Fruit fly (Drosophila melanogaster): ENCODE measurements around the gene Papst2.

Gene Papst2

dm6 chr3L:17011351-17012016 lies 31.1 kb upstream of the Papst2 start (continued):
- TF ChIP-seq vfl (GFP tag; optimal IDR thresholded peaks at IDR 0.05) (no peak), Fer1 (GFP tag; optimal IDR thresholded peaks at IDR 0.05) (no peak), NK7.1 (GFP tag; optimal IDR thresholded peaks at IDR 0.05) (no peak), Optix (GFP tag; IDR thresholded peaks at IDR 0.05) (no peak), CG15011 (GFP tag; optimal IDR thresholded peaks at IDR 0.05) (no peak), kah (GFP tag; optimal IDR thresholded peaks at IDR 0.05) (no peak), Rfx (GFP tag; IDR thresholded peaks at IDR 0.05) (no peak), nerfin-1 (tag; optimal IDR thresholded peaks at IDR 0.05) (no peak), Hr39 (optimal IDR thresholded peaks at IDR 0.05) (no peak), gsb-n (tag; optimal IDR thresholded peaks at IDR 0.05) (no peak), CG1024 (GFP tag; IDR thresholded peaks at IDR 0.05) (0 out of 2 replicates have a peak, but pooled peaks have one; percentile 11), CG3281 (GFP tag; optimal IDR thresholded peaks at IDR 0.05) (no peak), CG12769 (tag; optimal IDR thresholded peaks at IDR 0.05) (no peak), CG12219 (GFP tag; optimal IDR thresholded peaks at IDR 0.05) (no peak), CG6254 (GFP tag; optimal IDR thresholded peaks at IDR 0.05) (no peak), CG3726 (GFP tag; IDR thresholded peaks at IDR 0.05) (no peak), Med (GFP tag) (peak; percentile 55), CG32767 (GFP tag; IDR thresholded peaks at IDR 0.05) (no peak), oc (tag; optimal IDR thresholded peaks at IDR 0.05) (no peak), Gsc (GFP tag; IDR thresholded peaks at IDR 0.05) (no peak), CG11247 (GFP tag; IDR thresholded peaks at IDR 0.05) (no peak), Hand (GFP tag; optimal IDR thresholded peaks at IDR 0.05) (no peak), Aef1 (GFP tag; IDR thresholded peaks at IDR 0.05) (0 out of 3 replicates have a peak, but pooled peaks have one; percentile 9), CG8478 (optimal IDR thresholded peaks at IDR 0.05) (peak; percentile 30), Rx (GFP tag; IDR thresholded peaks at IDR 0.05) (no peak), Blimp-1 (GFP tag; optimal IDR thresholded peaks at IDR 0.05) (peak; percentile 79), CG4820 (GFP tag; optimal IDR thresholded peaks at IDR 0.05) (no peak), CG4404 (GFP tag; IDR thresholded peaks at IDR 0.05) (no peak), Adf1 (GFP tag; IDR thresholded peaks at IDR 0.05) (peak; percentile 92), CG9437 (GFP tag; optimal IDR thresholded peaks at IDR 0.05) (no peak), Dp (GFP tag; optimal IDR thresholded peaks at IDR 0.05) (no peak), btn (GFP tag; optimal IDR thresholded peaks at IDR 0.05) (no peak), az2 (GFP tag; optimal IDR thresholded peaks at IDR 0.05) (no peak), CHES-1-like (GFP tag; optimal IDR thresholded peaks at IDR 0.05) (no peak), CG13287 (GFP tag; IDR thresholded peaks at IDR 0.05; ENCODE audit: partially characterized antibody) (no peak), z (GFP tag; IDR thresholded peaks at IDR 0.05) (0 out of 3 replicates have a peak, but pooled peaks have one; percentile 35), Oaz (GFP tag; IDR thresholded peaks at IDR 0.05) (no peak), CG4854 (GFP tag; optimal IDR thresholded peaks at IDR 0.05) (no peak), Ets97D (GFP tag; optimal IDR thresholded peaks at IDR 0.05) (no peak), CG17912 (GFP tag; optimal IDR thresholded peaks at IDR 0.05) (no peak), al (GFP tag; IDR thresholded peaks at IDR 0.05) (no peak), Hr3 (GFP tag; optimal IDR thresholded peaks at IDR 0.05) (no peak), D19A (tag; optimal IDR thresholded peaks at IDR 0.05) (no peak), CG1832 (GFP tag; optimal IDR thresholded peaks at IDR 0.05) (peak; percentile 65), knrl (GFP tag; IDR thresholded peaks at IDR 0.05; ENCODE audit: partially characterized antibody) (no peak), unc-4 (GFP tag; IDR thresholded peaks at IDR 0.05; ENCODE audit: partially characterized antibody) (no peak), Dfd (GFP tag; optimal IDR thresholded peaks at IDR 0.05) (no peak), sug (tag; optimal IDR thresholded peaks at IDR 0.05) (no peak), CG7556 (GFP tag; optimal IDR thresholded peaks at IDR 0.05) (no peak), Tbp (GFP tag; optimal IDR thresholded peaks at IDR 0.05) (no peak), hb (GFP tag; IDR thresholded peaks at IDR 0.05; ENCODE audit: partially characterized antibody) (no peak)

All from whole organism, embryonic.